Fruit fly (Drosophila melanogaster): ENCODE data around the gene Rpt5.

Gene Rpt5

DNA sequence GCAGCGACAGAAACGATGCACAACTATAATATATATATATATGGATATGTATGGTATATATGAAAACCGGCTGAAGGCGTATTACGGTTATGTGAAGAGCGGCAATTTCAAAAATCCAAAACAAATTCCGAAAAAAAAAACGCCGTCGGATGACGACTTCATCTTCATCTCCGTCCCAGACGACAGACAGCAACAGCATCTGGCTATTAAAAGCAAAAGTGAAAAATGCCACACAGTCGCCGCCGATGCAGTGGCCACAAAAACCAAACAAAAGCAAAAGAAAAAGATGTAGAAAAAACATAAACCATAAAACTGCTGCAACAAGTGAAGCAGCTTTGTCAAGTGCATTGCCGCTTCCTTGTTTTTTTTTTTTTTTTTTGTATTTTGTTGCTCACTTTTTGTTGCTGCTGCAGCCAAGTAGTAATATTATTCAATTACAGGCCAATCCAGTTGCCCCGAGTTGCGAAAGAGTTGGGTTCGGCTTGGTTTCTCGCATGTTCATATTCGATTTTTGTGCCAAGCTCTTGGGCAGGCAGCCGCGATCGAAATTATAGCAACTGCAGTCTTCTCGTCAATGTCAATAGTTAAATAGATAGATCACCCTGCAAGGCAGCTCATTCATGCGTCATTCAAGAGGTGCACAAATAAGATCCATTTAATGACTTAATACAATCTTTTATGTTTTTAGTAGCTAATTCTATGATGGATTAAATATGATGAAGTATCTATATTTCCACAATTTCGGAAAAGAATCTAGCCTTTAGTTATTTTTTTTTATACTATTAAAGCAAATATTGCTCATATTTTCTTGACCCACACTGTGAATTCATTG, 17.9 kb upstream of the Rpt5 start:
- TF ChIP-seq CG8478 (optimal IDR thresholded peaks at IDR 0.05) (no peak), EcR (GFP tag; optimal IDR thresholded peaks at IDR 0.05) (no peak), usp (GFP tag; optimal IDR thresholded peaks at IDR 0.05) (no peak), psq (optimal IDR thresholded peaks at IDR 0.05) (no peak), pan (optimal IDR thresholded peaks at IDR 0.05) (no peak), Dll (optimal IDR thresholded peaks at IDR 0.05) (no peak)

DNA sequence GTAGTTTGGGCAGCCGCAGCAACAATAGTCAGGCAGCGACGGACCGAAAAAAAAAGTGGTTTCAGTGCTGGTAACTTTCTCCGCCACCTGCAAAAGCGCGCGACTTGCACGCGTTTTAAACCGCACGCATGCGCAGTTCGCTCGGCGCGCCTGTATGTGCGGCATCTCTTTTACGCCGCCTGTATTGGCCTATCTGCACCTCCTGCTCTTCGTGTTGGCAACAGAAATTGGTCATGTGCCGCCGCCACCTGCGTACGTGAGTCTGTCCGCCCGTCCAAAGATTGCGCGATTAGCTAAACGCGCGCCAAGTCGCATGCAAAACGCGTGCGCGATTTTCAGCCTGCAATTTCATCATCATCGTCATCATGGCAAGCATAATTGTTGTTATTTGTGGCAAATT, 17.0 kb upstream of the Rpt5 start:
- TF ChIP-seq usp (GFP tag; optimal IDR thresholded peaks at IDR 0.05) (no peak), CG8478 (optimal IDR thresholded peaks at IDR 0.05) (no peak), Dll (optimal IDR thresholded peaks at IDR 0.05) (no peak), pan (optimal IDR thresholded peaks at IDR 0.05) (no peak), EcR (GFP tag; optimal IDR thresholded peaks at IDR 0.05) (no peak), psq (optimal IDR thresholded peaks at IDR 0.05) (no peak)

DNA sequence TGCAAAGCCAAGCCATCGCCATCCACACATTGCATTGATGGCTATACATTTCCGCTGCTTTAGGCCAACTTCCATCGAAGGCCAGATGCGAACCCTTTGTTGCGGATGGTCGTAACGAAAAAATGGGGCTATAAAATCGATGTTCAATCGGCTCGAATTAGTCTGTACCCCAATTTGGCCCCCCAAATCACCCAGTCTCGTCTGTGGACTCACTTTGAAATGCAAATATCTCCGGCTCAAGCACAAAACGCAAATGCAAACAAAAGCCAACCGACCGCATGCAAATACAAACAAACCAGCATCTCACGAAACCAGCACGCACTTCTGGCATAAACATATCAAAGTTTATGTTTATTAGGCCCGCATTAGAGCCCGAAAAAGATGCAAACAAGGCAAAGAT, 16.3 kb upstream of the Rpt5 start:
- no peak for TF ChIP-seq pan (optimal IDR thresholded peaks at IDR 0.05)
- TF ChIP-seq CG8478 (optimal IDR thresholded peaks at IDR 0.05), result no peak
- no peak for TF ChIP-seq psq (optimal IDR thresholded peaks at IDR 0.05)
- no peak for TF ChIP-seq EcR (GFP tag; optimal IDR thresholded peaks at IDR 0.05)
- TF ChIP-seq Dll (optimal IDR thresholded peaks at IDR 0.05), result no peak

DNA sequence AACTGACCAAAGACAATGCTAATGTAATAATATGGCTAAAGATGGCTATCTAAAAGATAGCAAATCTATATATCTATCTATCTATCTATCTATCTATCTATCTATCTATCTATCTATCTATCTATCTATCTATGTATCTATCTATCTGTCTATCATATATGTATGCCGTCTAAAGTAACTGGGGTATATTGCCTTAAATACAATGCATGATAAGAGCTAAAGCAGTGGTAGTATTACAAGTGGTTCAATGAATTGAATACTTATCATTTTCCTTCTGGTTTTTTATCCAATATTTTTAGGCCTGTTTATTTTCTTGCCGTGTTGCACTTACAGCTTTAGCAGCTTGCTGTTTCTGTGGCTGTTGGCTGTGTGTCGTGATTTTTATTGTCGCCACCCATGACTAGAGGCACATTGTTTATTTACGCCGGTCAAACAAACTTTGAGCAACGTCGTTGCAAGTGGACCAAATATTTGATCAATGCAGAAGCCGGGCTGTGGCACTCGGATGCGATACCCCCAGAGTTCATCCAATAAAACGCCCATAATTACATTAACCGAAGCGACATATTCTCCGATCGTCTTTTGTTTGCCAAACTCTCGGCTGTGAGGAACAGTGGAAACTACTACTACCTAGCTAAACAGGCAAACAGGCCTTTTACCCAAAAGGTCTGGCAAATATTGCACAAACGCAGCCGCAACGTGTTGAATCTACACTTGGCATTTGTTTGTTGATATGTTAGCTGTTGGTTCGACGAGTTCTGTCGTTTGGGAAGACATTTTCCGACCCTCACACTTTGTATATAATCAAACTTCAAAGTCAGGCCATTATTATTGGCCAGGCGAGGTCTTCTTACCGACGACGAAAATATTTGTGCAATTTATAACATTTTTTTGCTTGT, 14.8 kb upstream of the Rpt5 start:
- TF ChIP-seq usp (GFP tag; optimal IDR thresholded peaks at IDR 0.05), result no peak
- no peak for TF ChIP-seq Dll (optimal IDR thresholded peaks at IDR 0.05)
- no peak for TF ChIP-seq pan (optimal IDR thresholded peaks at IDR 0.05)
- no peak for TF ChIP-seq psq (optimal IDR thresholded peaks at IDR 0.05)
- no peak for TF ChIP-seq CG8478 (optimal IDR thresholded peaks at IDR 0.05)
- no peak for TF ChIP-seq EcR (GFP tag; optimal IDR thresholded peaks at IDR 0.05)

DNA sequence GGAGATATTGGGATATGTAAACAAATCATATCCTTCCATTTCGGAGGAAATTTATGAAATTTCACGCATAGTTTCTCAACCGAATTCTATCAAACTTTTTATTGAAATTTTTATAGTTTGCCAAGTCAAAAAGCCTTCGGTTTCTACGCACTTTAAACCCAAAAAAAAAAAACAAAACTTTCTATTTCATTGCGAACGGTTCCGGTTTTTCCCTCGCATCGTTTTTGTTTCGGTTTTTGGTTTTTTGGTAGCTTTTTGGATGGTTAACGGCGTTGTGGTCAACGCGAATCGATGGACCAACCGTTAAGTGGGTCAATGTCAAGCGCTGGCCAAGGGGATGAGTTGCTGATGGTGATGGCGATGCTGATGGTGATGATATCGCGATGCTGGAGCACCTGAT, 11.7 kb upstream of the Rpt5 start:
- no peak for TF ChIP-seq Dll (optimal IDR thresholded peaks at IDR 0.05)
- no peak for TF ChIP-seq usp (GFP tag; optimal IDR thresholded peaks at IDR 0.05)
- TF ChIP-seq EcR (GFP tag; optimal IDR thresholded peaks at IDR 0.05), result no peak

DNA sequence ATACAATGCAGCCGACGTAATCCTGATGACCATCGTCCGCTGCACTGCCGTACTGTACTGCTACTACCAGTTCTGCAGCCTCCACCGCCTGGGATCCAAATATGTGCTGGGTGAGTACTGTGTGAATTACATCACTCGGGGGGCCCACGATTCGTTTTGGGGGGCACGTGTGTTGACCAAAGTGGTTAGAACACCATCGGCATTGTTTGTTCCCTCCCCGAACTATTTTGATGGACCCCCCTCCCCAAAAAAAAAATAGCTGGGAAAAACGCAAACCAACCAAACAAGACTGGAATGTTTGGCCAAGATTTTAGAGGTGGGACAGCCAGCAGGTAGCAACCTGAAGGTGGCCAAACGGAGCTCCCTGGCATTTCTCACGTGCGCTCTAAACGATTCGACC, 5.2 kb upstream of the Rpt5 start:
- TF ChIP-seq EcR (GFP tag; optimal IDR thresholded peaks at IDR 0.05) (no peak), psq (optimal IDR thresholded peaks at IDR 0.05) (no peak), pan (optimal IDR thresholded peaks at IDR 0.05) (no peak), Dll (optimal IDR thresholded peaks at IDR 0.05) (no peak), CG8478 (optimal IDR thresholded peaks at IDR 0.05) (no peak), usp (GFP tag; optimal IDR thresholded peaks at IDR 0.05) (no peak)

DNA sequence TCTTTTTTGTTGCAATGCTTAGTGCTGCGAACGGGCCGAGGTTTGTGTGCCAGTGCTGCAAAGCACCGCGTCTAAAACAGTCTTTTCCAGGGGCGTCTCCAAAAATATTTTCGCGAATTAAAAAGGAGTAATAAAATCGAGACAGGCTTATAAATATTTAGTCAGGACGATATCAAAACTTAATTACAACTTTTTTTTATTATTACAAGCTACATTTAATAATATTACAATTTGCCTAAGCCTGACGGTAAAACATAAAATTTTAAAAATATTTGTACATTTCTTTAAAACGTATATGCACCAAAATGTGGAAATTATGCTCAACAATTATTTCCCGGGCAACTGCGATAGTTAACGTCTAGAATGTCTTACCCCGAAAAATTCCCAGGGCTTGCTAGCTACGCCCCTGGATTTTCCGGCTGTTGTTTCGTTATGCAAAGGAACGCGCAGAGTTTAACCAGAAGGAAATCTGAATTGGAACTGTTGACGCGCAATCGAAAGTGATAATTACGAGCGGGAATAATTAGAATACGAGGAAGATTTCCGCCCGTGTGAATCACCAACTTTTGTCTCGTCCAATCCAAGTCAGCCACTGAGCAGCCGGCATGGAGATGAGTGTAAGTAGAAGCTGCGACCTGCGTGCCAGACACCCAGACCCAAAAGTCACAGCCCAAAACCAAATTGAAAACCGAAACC, 5.4 kb downstream of the Rpt5 start, which contains the start of the genes PTPMT1 and Hrd3:
Gene PTPMT1, plus strand, starts transcription at position 428 of the 696 bp plus-strand sequence.
Gene Hrd3, minus strand, starts transcription at position 646 of the 696 bp plus-strand sequence.
- TF ChIP-seq psq (optimal IDR thresholded peaks at IDR 0.05) (no peak), CG8478 (optimal IDR thresholded peaks at IDR 0.05) (no peak), EcR (GFP tag; optimal IDR thresholded peaks at IDR 0.05) (no peak), pan (optimal IDR thresholded peaks at IDR 0.05) (no peak), Dll (optimal IDR thresholded peaks at IDR 0.05) (no peak), usp (GFP tag; optimal IDR thresholded peaks at IDR 0.05) (no peak)

DNA sequence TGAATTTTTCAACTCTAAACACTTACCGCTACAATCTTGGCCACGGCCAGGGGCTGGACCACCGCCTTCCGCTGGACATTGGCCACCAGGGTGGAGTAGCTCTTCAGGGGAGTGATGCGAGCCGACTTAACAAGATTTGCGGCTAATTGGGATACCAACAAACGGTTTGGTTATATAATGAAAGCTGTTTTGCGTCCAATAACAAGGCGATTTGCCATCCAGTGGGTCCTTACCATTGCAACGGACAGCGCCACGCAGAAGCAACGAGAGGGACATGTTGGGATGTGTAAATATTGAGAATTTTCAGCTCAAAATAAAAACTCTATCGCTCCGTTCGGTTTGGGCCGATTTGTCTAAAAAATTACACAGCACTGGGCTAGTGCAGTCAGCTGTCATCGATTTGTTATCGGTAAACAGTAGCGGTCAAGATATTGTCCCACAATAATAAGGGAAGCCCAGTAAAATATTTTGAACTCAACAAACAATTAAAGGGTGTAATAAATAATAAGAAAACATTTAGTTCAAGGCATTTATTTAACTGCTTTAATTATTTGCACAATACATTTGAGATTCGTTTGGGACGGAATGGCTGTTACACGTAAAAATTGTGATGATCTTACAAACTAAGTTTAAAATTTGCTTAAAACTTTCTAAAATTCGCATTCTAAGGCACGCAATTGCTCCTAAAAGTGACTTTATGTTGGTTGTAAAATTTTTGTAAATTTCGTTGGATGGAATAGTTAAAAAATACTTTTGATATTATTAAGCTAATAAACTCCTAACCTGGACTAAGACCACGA, 7.7 kb downstream of the Rpt5 start, which contains the start of gene SdhD:
Gene SdhD, minus strand, starts transcription at position 382 of the 800 bp plus-strand sequence.
- TF ChIP-seq Dll (optimal IDR thresholded peaks at IDR 0.05) (no peak), EcR (GFP tag; optimal IDR thresholded peaks at IDR 0.05) (no peak), psq (optimal IDR thresholded peaks at IDR 0.05) (no peak), pan (optimal IDR thresholded peaks at IDR 0.05) (no peak)

DNA sequence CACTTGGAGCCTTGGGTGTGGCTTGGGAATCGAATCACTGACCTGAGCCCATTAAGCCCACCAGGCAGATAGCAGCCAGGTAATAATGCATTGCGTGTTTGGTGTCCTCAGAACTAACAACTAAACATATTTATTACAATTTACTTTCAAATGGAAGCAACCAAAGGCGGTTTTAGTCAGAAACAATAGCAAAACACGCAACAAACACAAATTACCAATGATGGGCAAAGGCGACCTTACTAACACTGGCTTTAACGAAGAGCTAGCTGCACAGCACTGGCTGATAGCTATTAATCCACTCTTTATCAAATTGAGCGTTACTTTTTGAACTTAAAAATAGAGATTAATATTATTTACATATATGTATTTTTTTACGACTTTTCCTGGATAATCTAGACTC, 10.3 kb downstream of the Rpt5 start, which contains the start of gene udt:
Gene udt, minus strand, starts transcription at position 249 of the 400 bp plus-strand sequence.
- no peak for TF ChIP-seq psq (optimal IDR thresholded peaks at IDR 0.05)
- no peak for TF ChIP-seq Dll (optimal IDR thresholded peaks at IDR 0.05)
- no peak for TF ChIP-seq usp (GFP tag; optimal IDR thresholded peaks at IDR 0.05)
- no peak for TF ChIP-seq CG8478 (optimal IDR thresholded peaks at IDR 0.05)
- TF ChIP-seq pan (optimal IDR thresholded peaks at IDR 0.05), result no peak
- TF ChIP-seq EcR (GFP tag; optimal IDR thresholded peaks at IDR 0.05), result no peak

DNA sequence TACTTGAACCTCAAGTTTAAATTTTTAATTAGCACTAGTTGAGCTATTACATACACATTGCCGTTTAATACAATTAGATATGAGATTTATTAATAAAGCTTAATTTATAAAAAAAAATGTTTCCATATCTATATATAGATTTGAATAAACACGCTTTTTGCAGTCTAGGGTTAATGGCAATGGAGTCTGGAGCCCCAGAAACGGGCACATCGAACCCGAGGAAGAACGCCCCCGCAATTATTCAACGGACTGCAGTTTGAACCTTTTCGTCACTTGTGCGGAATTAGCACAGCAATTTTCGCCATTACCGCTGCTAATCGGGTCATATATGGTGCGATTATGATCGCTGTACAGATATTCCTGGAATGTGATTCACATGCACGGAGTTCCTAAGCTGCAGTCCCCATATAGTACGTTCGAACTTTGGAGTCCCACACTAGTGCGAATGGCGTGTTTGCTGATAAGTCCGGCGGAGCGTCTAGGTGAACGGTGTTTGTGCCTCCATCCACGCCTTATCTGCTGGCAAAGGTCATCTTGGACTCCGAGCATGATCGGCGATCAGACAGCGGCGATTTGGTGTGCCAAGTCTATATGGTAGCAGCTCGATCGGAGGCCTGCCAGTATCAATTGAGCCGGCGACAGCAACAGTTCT, 11.1 kb downstream of the Rpt5 start, which contains the start of gene Lsd-1:
Gene Lsd-1, plus strand, starts transcription at position 236 of the 652 bp plus-strand sequence.
- TF ChIP-seq usp (GFP tag; optimal IDR thresholded peaks at IDR 0.05), result no peak
- no peak for TF ChIP-seq CG8478 (optimal IDR thresholded peaks at IDR 0.05)
- TF ChIP-seq pan (optimal IDR thresholded peaks at IDR 0.05), result no peak
- no peak for TF ChIP-seq psq (optimal IDR thresholded peaks at IDR 0.05)

All from whole organism.